Worm (Caenorhabditis elegans) whole organism, late embryonic: ENCODE results near the gene gcsh-1.

ENCODE experiments used
- C08G9.2 ChIP-seq: sonication (generic microtip); optimal IDR thresholded peaks from 2 replicates; lab custom pipeline; 2016; ENCODE audit warnings: mild to moderate bottlenecking, missing genetic modification characterization, moderate library complexity, missing compliant biosample characterization
- Y22D7AL.16 ChIP-seq: sonication (generic microtip); optimal IDR thresholded peaks from 2 replicates; lab custom pipeline; 2016; ENCODE audit warnings: missing genetic modification characterization, missing compliant biosample characterization
- ama-1 ChIP-seq: fragments of 150-350 bp; optimal IDR thresholded peaks from 2 replicates; lab custom pipeline; 2014
- ceh-19 ChIP-seq: fragments of 200-800 bp; sonication (Bioruptor generic); optimal IDR thresholded peaks from 2 replicates; lab custom pipeline; 2018; ENCODE audit warnings: mild to moderate bottlenecking, missing genetic modification characterization, missing compliant biosample characterization
- ceh-2 ChIP-seq: sonication (generic microtip); optimal IDR thresholded peaks from 2 replicates; lab custom pipeline; 2016; ENCODE audit warnings: missing genotype, missing genetic modification characterization, missing compliant biosample characterization
- ceh-22 ChIP-seq: sonication (generic microtip); optimal IDR thresholded peaks from 2 replicates; lab custom pipeline; 2017; ENCODE audit warnings: missing biosample characterization, missing genetic modification characterization
- ceh-24 ChIP-seq: sonication (generic microtip); optimal IDR thresholded peaks from 2 replicates; lab custom pipeline; 2016; ENCODE audit warnings: mild to moderate bottlenecking, missing genetic modification characterization, missing compliant biosample characterization
- ceh-30 ChIP-seq: fragments of 150-350 bp; optimal IDR thresholded peaks from 2 replicates; lab custom pipeline; 2014; ENCODE audit warnings: missing biosample characterization, missing genetic modification characterization
- ceh-34 ChIP-seq: sonication (generic microtip); optimal IDR thresholded peaks from 2 replicates; lab custom pipeline; 2016; ENCODE audit warnings: mild to moderate bottlenecking, missing genetic modification characterization, missing compliant biosample characterization
- ceh-45 ChIP-seq: fragments of 200-800 bp; sonication (Bioruptor generic); IDR thresholded peaks from 2 replicates; pipeline ENCODE4 v1.3.6; 2022; ENCODE audit warnings: missing genetic modification reagents, missing genetic modification characterization, missing compliant biosample characterization
- ceh-6 ChIP-seq: fragments of 200-800 bp; sonication (Bioruptor generic); optimal IDR thresholded peaks from 2 replicates; lab custom pipeline; 2018; ENCODE audit warnings: mild to moderate bottlenecking, missing genetic modification characterization, missing compliant biosample characterization
- ceh-9 ChIP-seq: sonication (generic microtip); optimal IDR thresholded peaks from 2 replicates; lab custom pipeline; 2016; ENCODE audit warnings: mild to moderate bottlenecking, missing genetic modification characterization, inconsistent platforms, missing compliant biosample characterization
- che-1 ChIP-seq: sonication (generic microtip); optimal IDR thresholded peaks from 2 replicates; lab custom pipeline; 2016; ENCODE audit warnings: mild to moderate bottlenecking, missing genetic modification characterization, missing compliant biosample characterization
- dmd-4 ChIP-seq: sonication (generic microtip); optimal IDR thresholded peaks from 2 replicates; lab custom pipeline; 2016; ENCODE audit warnings: borderline replicate concordance, missing genetic modification characterization, missing compliant biosample characterization
- elt-2 ChIP-seq: sonication (generic microtip); optimal IDR thresholded peaks from 2 replicates; lab custom pipeline; 2016; ENCODE audit warnings: missing genetic modification reagents, missing genetic modification characterization, missing compliant biosample characterization
- elt-4 ChIP-seq: sonication (generic microtip); optimal IDR thresholded peaks from 2 replicates; lab custom pipeline; 2016; ENCODE audit warnings: missing genetic modification characterization, missing compliant biosample characterization
- ets-4 ChIP-seq: sonication (generic microtip); optimal IDR thresholded peaks from 2 replicates; lab custom pipeline; 2016; ENCODE audit warnings: missing genetic modification characterization, missing compliant biosample characterization
- eyg-1 ChIP-seq: sonication (generic microtip); optimal IDR thresholded peaks from 2 replicates; lab custom pipeline; 2016; ENCODE audit warnings: missing genotype, missing genetic modification characterization, missing compliant biosample characterization
- fax-1 ChIP-seq: sonication (generic microtip); optimal IDR thresholded peaks from 2 replicates; lab custom pipeline; 2016; ENCODE audit warnings: missing genotype, missing genetic modification characterization, missing compliant biosample characterization
- fkh-10 ChIP-seq: fragments of 150-350 bp; optimal IDR thresholded peaks from 2 replicates; lab custom pipeline; 2014; ENCODE audit warnings: missing biosample characterization, missing genetic modification reagents, missing genetic modification characterization
- hlh-30 ChIP-seq: sonication (generic microtip); optimal IDR thresholded peaks from 2 replicates; lab custom pipeline; 2017; ENCODE audit warnings: antibody characterized with exemption, missing genetic modification characterization, missing compliant biosample characterization; ENCODE audit not compliant: insufficient read depth
- mec-3 ChIP-seq: sonication (generic microtip); optimal IDR thresholded peaks from 2 replicates; lab custom pipeline; 2016; ENCODE audit warnings: borderline replicate concordance, missing genetic modification characterization, missing compliant biosample characterization
- nhr-11 ChIP-seq: fragments of 150-350 bp; optimal IDR thresholded peaks from 2 replicates; lab custom pipeline; 2014; ENCODE audit warnings: missing biosample characterization, missing genetic modification characterization
- npax-4 ChIP-seq: sonication (generic microtip); optimal IDR thresholded peaks from 2 replicates; lab custom pipeline; 2016; ENCODE audit warnings: missing genetic modification characterization, missing compliant biosample characterization
- pat-9 ChIP-seq: fragments of 200-800 bp; sonication (Bioruptor generic); optimal IDR thresholded peaks from 2 replicates; lab custom pipeline; 2018; ENCODE audit warnings: mild to moderate bottlenecking, missing genetic modification characterization, moderate library complexity, missing compliant biosample characterization
- pax-1 ChIP-seq: fragments of 150-350 bp; optimal IDR thresholded peaks from 2 replicates; lab custom pipeline; 2014; ENCODE audit warnings: missing biosample characterization, missing genetic modification characterization
- pha-4 ChIP-seq: fragments of 150-350 bp; optimal IDR thresholded peaks from 2 replicates; lab custom pipeline; 2018; ENCODE audit warnings: missing biosample characterization, missing genetic modification reagents, missing genetic modification characterization
- pqm-1 ChIP-seq: sonication (generic microtip); optimal IDR thresholded peaks from 2 replicates; lab custom pipeline; 2016; ENCODE audit warnings: missing genetic modification characterization, missing compliant biosample characterization
- ref-2 ChIP-seq: sonication (generic microtip); optimal IDR thresholded peaks from 2 replicates; lab custom pipeline; 2016; ENCODE audit warnings: missing genetic modification characterization, missing compliant biosample characterization
- rnt-1 ChIP-seq: sonication (generic microtip); optimal IDR thresholded peaks from 2 replicates; lab custom pipeline; 2016; ENCODE audit warnings: missing genetic modification characterization, missing compliant biosample characterization
- syd-9 ChIP-seq: sonication (generic microtip); optimal IDR thresholded peaks from 2 replicates; lab custom pipeline; 2016; ENCODE audit warnings: mild to moderate bottlenecking, missing genetic modification characterization, moderate library complexity, missing compliant biosample characterization
- tbx-2 ChIP-seq: sonication (generic microtip); optimal IDR thresholded peaks from 2 replicates; lab custom pipeline; 2016; ENCODE audit warnings: missing genetic modification characterization, missing compliant biosample characterization
- tbx-7 ChIP-seq: sonication (generic microtip); optimal IDR thresholded peaks from 2 replicates; lab custom pipeline; 2016; ENCODE audit warnings: missing genotype, missing genetic modification characterization, missing compliant biosample characterization
- unc-42 ChIP-seq: sonication (generic microtip); optimal IDR thresholded peaks from 2 replicates; lab custom pipeline; 2016; ENCODE audit warnings: missing genotype, missing genetic modification characterization, missing compliant biosample characterization

gcsh-1 gene

ce11 chrX:14470687-14471086 is 44.2 kb downstream of the gcsh-1 start, which contains the start of gene M163.10:
Gene M163.10, plus strand, starts transcription at chrX:14470987.
- no peak for TF ChIP-seq fax-1
- no peak for TF ChIP-seq C08G9.2
- TF ChIP-seq pat-9 (tag; lab: Kevin White, UChicago) = no peak
- TF ChIP-seq syd-9 (tag; lab: Kevin White, UChicago) = no peak
- no peak for TF ChIP-seq ref-2 (tag; lab: Kevin White, UChicago)
- no peak for TF ChIP-seq Y22D7AL.16 (tag; lab: Kevin White, UChicago)
- no peak for TF ChIP-seq ceh-45
- no peak for TF ChIP-seq npax-4 (tag; lab: Kevin White, UChicago)
- no peak for TF ChIP-seq unc-42 (tag; lab: Kevin White, UChicago)
- TF ChIP-seq nhr-11 (tag; lab: Kevin White, UChicago) = no peak

ce11 chrX:14469284-14469683 is 45.6 kb downstream of the gcsh-1 start, which contains the start of gene M163.9:
Gene M163.9, plus strand, starts transcription at chrX:14469584.
- TF ChIP-seq pha-4 = no peak
- TF ChIP-seq eyg-1 (tag; lab: Kevin White, UChicago) = no peak

DNA sequence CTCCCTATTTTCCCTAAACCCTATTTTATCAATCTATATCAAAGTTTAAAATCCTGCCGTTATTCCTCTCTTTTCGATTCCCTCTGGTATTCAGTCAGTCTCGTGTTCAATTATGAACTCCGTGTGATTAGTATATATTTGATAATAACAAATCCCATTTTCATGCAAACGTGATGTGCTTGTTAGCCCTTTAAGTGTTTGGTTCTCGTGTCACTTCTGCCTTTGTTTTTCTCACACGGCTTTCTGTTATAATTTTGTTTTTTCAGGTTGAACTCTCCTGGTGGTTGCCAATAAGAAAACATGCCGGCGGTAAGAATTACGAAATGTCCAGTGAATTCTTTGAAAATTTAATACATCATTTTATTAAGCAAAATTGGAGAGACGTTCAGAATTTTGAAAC is 48.3 kb downstream of the gcsh-1 start, which contains the start of gene M163.21:
Gene M163.21, plus strand, starts transcription at position 301 of the 400 bp plus-strand sequence.
- no peak for TF ChIP-seq hlh-30 (tag; lab: Kevin White, UChicago)
- no peak for TF ChIP-seq ceh-22 (tag; lab: Kevin White, UChicago)
- no peak for TF ChIP-seq pax-1
- no peak for TF ChIP-seq fax-1
- TF ChIP-seq ceh-19 (GFP tag; lab: Kevin White, UChicago) = no peak
- TF ChIP-seq ceh-6 (GFP tag; lab: Kevin White, UChicago) = no peak
- no peak for TF ChIP-seq ama-1
- no peak for TF ChIP-seq syd-9 (tag; lab: Kevin White, UChicago)
- no peak for TF ChIP-seq ceh-30 (tag; lab: Kevin White, UChicago)
- no peak for TF ChIP-seq tbx-7 (tag; lab: Kevin White, UChicago)
- TF ChIP-seq ceh-34 (tag; lab: Kevin White, UChicago) = no peak
- no peak for TF ChIP-seq ceh-9 (tag; lab: Kevin White, UChicago)
- TF ChIP-seq ceh-24 = no peak
- TF ChIP-seq rnt-1 (tag; lab: Kevin White, UChicago) = no peak
- no peak for TF ChIP-seq nhr-11 (tag; lab: Kevin White, UChicago)
- TF ChIP-seq dmd-4 (tag; lab: Kevin White, UChicago) = no peak

DNA sequence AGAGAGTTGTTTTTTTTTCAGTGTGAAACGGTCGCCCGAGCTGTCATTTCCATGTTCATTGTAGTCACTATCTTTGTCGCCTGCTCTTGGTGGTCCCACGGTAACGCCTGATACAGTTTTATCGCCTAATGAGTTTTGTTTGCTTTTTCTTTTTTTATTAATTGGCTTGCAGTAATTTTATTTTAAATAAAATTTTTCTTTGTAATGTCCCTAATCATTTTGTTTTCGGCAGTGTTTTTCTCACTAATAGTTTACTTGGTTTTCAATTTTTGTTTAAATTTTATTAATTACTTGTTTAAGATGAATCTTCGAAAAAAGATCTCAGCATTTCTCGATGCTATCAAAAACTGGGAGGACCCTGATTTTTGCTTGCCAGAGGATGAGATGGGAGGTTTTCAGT is 49.3 kb downstream of the gcsh-1 start, which contains the start of gene M163.22:
Gene M163.22, plus strand, starts transcription at position 301 of the 400 bp plus-strand sequence.
- TF ChIP-seq elt-4 (tag; lab: Kevin White, UChicago) (no peak), tbx-2 (tag; lab: Kevin White, UChicago) (no peak), tbx-7 (tag; lab: Kevin White, UChicago) (no peak), fkh-10 (GFP tag; lab: Kevin White, UChicago) (no peak), che-1 (tag; lab: Kevin White, UChicago) (no peak), mec-3 (tag; lab: Kevin White, UChicago) (no peak), ceh-2 (tag; lab: Kevin White, UChicago) (no peak)

DNA sequence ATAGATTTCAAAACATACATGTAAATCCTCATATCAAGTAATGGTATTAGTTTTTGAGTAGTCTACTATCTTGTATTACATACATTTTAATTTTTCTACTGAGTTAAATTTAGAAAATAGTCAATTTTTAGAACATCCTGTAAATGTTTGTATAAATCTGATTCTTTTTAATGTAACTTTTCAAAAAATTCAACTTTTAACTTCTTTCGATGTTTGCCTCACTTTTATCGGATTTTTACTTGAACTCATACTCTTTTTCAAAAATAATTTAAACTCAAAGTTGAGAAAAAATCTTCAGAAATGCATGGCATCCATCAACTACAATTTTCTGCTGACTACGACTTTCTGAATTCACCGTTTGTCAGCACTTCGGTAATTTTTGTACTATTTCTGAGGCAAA is 50.4 kb downstream of the gcsh-1 start, which contains the start of gene M163.7:
Gene M163.7, plus strand, starts transcription at position 301 of the 400 bp plus-strand sequence.
- TF ChIP-seq unc-42 (tag; lab: Kevin White, UChicago) = no peak
- TF ChIP-seq pqm-1 (tag; lab: Kevin White, UChicago) = no peak
- TF ChIP-seq ceh-9 (tag; lab: Kevin White, UChicago) = no peak
- no peak for TF ChIP-seq ets-4
- no peak for TF ChIP-seq mec-3 (tag; lab: Kevin White, UChicago)
- TF ChIP-seq ceh-6 (GFP tag; lab: Kevin White, UChicago) = no peak
- TF ChIP-seq elt-2 = no peak
- TF ChIP-seq nhr-11 (tag; lab: Kevin White, UChicago) = no peak
